Worm (Caenorhabditis elegans) whole organism, L2 larva: ENCODE results near the gene irld-29.
"Not testable (repeated sequence)": the region's sequence is repeated elsewhere in the genome, so short reads cannot be mapped to it uniquely, and the experiment has no call there.

Source experiments
- C34F6.9 ChIP-seq: fragments of 150-350 bp; optimal IDR thresholded peaks from 2 replicates; lab custom pipeline; 2014; ENCODE audit warnings: missing biosample characterization, missing genetic modification characterization
- Y55F3AM.14 ChIP-seq: fragments of 200-800 bp; sonication (Bioruptor generic); optimal IDR thresholded peaks from 2 replicates; lab custom pipeline; 2018; ENCODE audit warnings: mild to moderate bottlenecking, missing genetic modification characterization, missing compliant biosample characterization
- ZK546.5 ChIP-seq: sonication (generic microtip); optimal IDR thresholded peaks from 2 replicates; lab custom pipeline; 2017; ENCODE audit warnings: missing biosample characterization, missing genetic modification characterization
- aly-2 ChIP-seq: fragments of 150-350 bp; optimal IDR thresholded peaks from 2 replicates; lab custom pipeline; 2014; ENCODE audit warnings: missing biosample characterization, missing genetic modification characterization
- ama-1 ChIP-seq: fragments of 150-350 bp; optimal IDR thresholded peaks from 2 replicates; lab custom pipeline; 2018; ENCODE audit warnings: inconsistent platforms
- blmp-1 ChIP-seq: sonication (generic microtip); optimal IDR thresholded peaks from 2 replicates; lab custom pipeline; 2017; ENCODE audit warnings: missing genetic modification characterization, mild to moderate bottlenecking, missing compliant biosample characterization, antibody characterized with exemption, moderate library complexity; ENCODE audit not compliant: insufficient read depth
- ceh-16 ChIP-seq: fragments of 150-350 bp; optimal IDR thresholded peaks from 2 replicates; lab custom pipeline; 2014; ENCODE audit warnings: missing biosample characterization, missing genetic modification characterization
- ceh-82 ChIP-seq: fragments of 150-350 bp; optimal IDR thresholded peaks from 2 replicates; lab custom pipeline; 2014; ENCODE audit warnings: missing biosample characterization, missing genetic modification characterization
- dmd-4 ChIP-seq: sonication (generic microtip); optimal IDR thresholded peaks from 2 replicates; lab custom pipeline; 2017; ENCODE audit warnings: missing biosample characterization, missing genetic modification characterization
- egl-27 ChIP-seq: sonication (generic microtip); optimal IDR thresholded peaks from 3 replicates; lab custom pipeline; 2017; ENCODE audit warnings: missing biosample characterization, missing genetic modification reagents, missing genetic modification characterization
- elt-1 ChIP-seq: fragments of 150-350 bp; optimal IDR thresholded peaks from 2 replicates; lab custom pipeline; 2014; ENCODE audit warnings: missing biosample characterization, missing genetic modification characterization
- elt-3 ChIP-seq: sonication (generic microtip); optimal IDR thresholded peaks from 2 replicates; lab custom pipeline; 2017; ENCODE audit warnings: missing biosample characterization, missing genetic modification characterization
- lin-11 ChIP-seq: fragments of 150-350 bp; sonication (generic microtip); optimal IDR thresholded peaks from 2 replicates; lab custom pipeline; 2014; ENCODE audit warnings: missing biosample characterization, missing genetic modification characterization, inconsistent platforms, mixed read lengths
- lin-13 ChIP-seq: fragments of 150-350 bp; optimal IDR thresholded peaks from 2 replicates; lab custom pipeline; 2014; ENCODE audit warnings: missing biosample characterization, missing genetic modification reagents, missing genetic modification characterization
- lin-39 ChIP-seq: fragments of 150-350 bp; optimal IDR thresholded peaks from 2 replicates; lab custom pipeline; 2014; ENCODE audit warnings: missing biosample characterization, missing genetic modification reagents, missing genetic modification characterization
- mab-5 ChIP-seq: fragments of 150-350 bp; optimal IDR thresholded peaks from 2 replicates; lab custom pipeline; 2014; ENCODE audit warnings: missing biosample characterization, missing genetic modification characterization
- mbf-1 ChIP-seq: sonication (generic microtip); optimal IDR thresholded peaks from 2 replicates; lab custom pipeline; 2017; ENCODE audit warnings: missing biosample characterization, missing genetic modification characterization
- nhr-11 ChIP-seq: fragments of 150-350 bp; optimal IDR thresholded peaks from 2 replicates; lab custom pipeline; 2014; ENCODE audit warnings: missing biosample characterization, missing genetic modification characterization
- nhr-12 ChIP-seq: fragments of 150-350 bp; optimal IDR thresholded peaks from 2 replicates; lab custom pipeline; 2014; ENCODE audit warnings: missing biosample characterization, missing genetic modification characterization
- nhr-129 ChIP-seq: fragments of 150-350 bp; optimal IDR thresholded peaks from 2 replicates; lab custom pipeline; 2014; ENCODE audit warnings: missing biosample characterization, missing genetic modification characterization
- nhr-21 ChIP-seq: fragments of 150-350 bp; optimal IDR thresholded peaks from 2 replicates; lab custom pipeline; 2014; ENCODE audit warnings: missing biosample characterization, missing genetic modification characterization
- nhr-23 ChIP-seq: fragments of 150-350 bp; optimal IDR thresholded peaks from 2 replicates; lab custom pipeline; 2014; ENCODE audit warnings: missing biosample characterization, missing genetic modification reagents, missing genetic modification characterization
- nhr-237 ChIP-seq: fragments of 150-350 bp; optimal IDR thresholded peaks from 2 replicates; lab custom pipeline; 2014; ENCODE audit warnings: missing biosample characterization, missing genetic modification characterization
- nhr-77 ChIP-seq: fragments of 150-350 bp; optimal IDR thresholded peaks from 2 replicates; lab custom pipeline; 2014; ENCODE audit warnings: missing biosample characterization, missing genetic modification characterization
- sma-3 ChIP-seq: sonication (generic microtip); optimal IDR thresholded peaks from 2 replicates; lab custom pipeline; 2016; ENCODE audit warnings: missing genetic modification reagents, missing genetic modification characterization, missing compliant biosample characterization
- sma-9 ChIP-seq, 2 experiments: fragments of 150-350 bp in 1 of 2; sonication (generic microtip) in 1 of 2; optimal IDR thresholded peaks; 2 replicates each; lab custom pipeline; 2014 to 2016; ENCODE audit warnings: missing genetic modification characterization in 2 of 2, mild to moderate bottlenecking in 1 of 2, missing biosample characterization in 1 of 2, missing compliant biosample characterization in 1 of 2, missing genetic modification reagents in 1 of 2, moderate library complexity in 1 of 2
- snpc-4 ChIP-seq: fragments of 150-350 bp; optimal IDR thresholded peaks from 2 replicates; lab custom pipeline; 2014; ENCODE audit warnings: missing biosample characterization, missing genetic modification characterization
- unc-39 ChIP-seq: fragments of 150-350 bp; optimal IDR thresholded peaks from 2 replicates; lab custom pipeline; 2014; ENCODE audit warnings: missing biosample characterization, missing genetic modification characterization
- unc-55 ChIP-seq: fragments of 150-350 bp; sonication (generic microtip); optimal IDR thresholded peaks from 3 replicates; lab custom pipeline; 2014; ENCODE audit warnings: missing biosample characterization, missing genetic modification reagents, missing genetic modification characterization
- unc-62 ChIP-seq: fragments of 150-350 bp; optimal IDR thresholded peaks from 2 replicates; lab custom pipeline; 2014; ENCODE audit warnings: missing biosample characterization, missing genetic modification reagents, missing genetic modification characterization
- zag-1 ChIP-seq: fragments of 150-350 bp; optimal IDR thresholded peaks from 2 replicates; lab custom pipeline; 2014; ENCODE audit warnings: missing biosample characterization, missing genetic modification characterization
- ztf-1 ChIP-seq: fragments of 200-800 bp; sonication (Bioruptor generic); conservative IDR thresholded peaks from 2 replicates; pipeline ENCODE4 v1.3.6; 2022; ENCODE audit warnings: missing genetic modification characterization, missing compliant biosample characterization
- ztf-4 ChIP-seq: fragments of 150-350 bp; optimal IDR thresholded peaks from 2 replicates; lab custom pipeline; 2014; ENCODE audit warnings: missing biosample characterization, missing genetic modification characterization

irld-29 gene

ce11 chrV:2338538-2338937, at the start of gene irld-29:
Gene irld-29, minus strand, starts transcription at chrV:2338638.
- TF ChIP-seq dmd-4 (no peak), ceh-16 (no peak), ztf-1 (no peak), aly-2 (tag; lab: Kevin White, UChicago) (no peak), elt-3 (tag; lab: Kevin White, UChicago) (no peak)

- TF ChIP-seq lin-13 (GFP tag; lab: Kevin White, UChicago), result no peak
- no peak for TF ChIP-seq ama-1 (lab: Kevin White, UChicago)
- no peak for TF ChIP-seq unc-39 (tag; lab: Kevin White, UChicago)
- TF ChIP-seq mab-5 (tag; lab: Kevin White, UChicago), result no peak
- TF ChIP-seq ztf-1, result no peak
- no peak for TF ChIP-seq ceh-16
- no peak for TF ChIP-seq egl-27 (tag; lab: Kevin White, UChicago)
- no peak for TF ChIP-seq elt-1 (tag; lab: Kevin White, UChicago)
- no peak for TF ChIP-seq nhr-23 (tag; lab: Kevin White, UChicago)
Measured at ce11 chrV:2343572-2343971, 5.1 kb upstream of the irld-29 start.

ce11 chrV:2342083-2342482, 3.6 kb upstream of the irld-29 start:
- TF ChIP-seq ceh-16 (no peak), egl-27 (tag; lab: Kevin White, UChicago) (no peak), lin-39 (no peak), mab-5 (tag; lab: Kevin White, UChicago) (no peak), nhr-11 (tag; lab: Kevin White, UChicago) (no peak), lin-13 (GFP tag; lab: Kevin White, UChicago) (no peak), sma-9 (GFP tag; optimal IDR thresholded peaks at IDR 0.05; lab: Kevin White, UChicago) (no peak), sma-9 (tag; optimal IDR thresholded peaks at IDR 0.05; lab: Kevin White, UChicago) (no peak), ztf-4 (tag; lab: Kevin White, UChicago) (no peak), zag-1 (tag; lab: Kevin White, UChicago) (no peak), unc-55 (GFP tag; lab: Kevin White, UChicago) (no peak)

ce11 chrV:2341285-2341684, 2.8 kb upstream of the irld-29 start, which contains the start of gene irld-30:
Gene irld-30, minus strand, starts transcription at chrV:2341385.
- no peak for TF ChIP-seq blmp-1
- no peak for TF ChIP-seq ZK546.5 (tag; lab: Kevin White, UChicago)
- TF ChIP-seq lin-11 (tag; lab: Kevin White, UChicago), result no peak
- no peak for TF ChIP-seq ceh-82 (tag; lab: Kevin White, UChicago)
- TF ChIP-seq nhr-12 (tag; lab: Kevin White, UChicago), result no peak
- no peak for TF ChIP-seq snpc-4 (tag; lab: Kevin White, UChicago)

- TF ChIP-seq nhr-129 (no peak), nhr-77 (tag; lab: Kevin White, UChicago) (no peak), C34F6.9 (no peak), nhr-12 (tag; lab: Kevin White, UChicago) (no peak), lin-13 (GFP tag; lab: Kevin White, UChicago) (no peak), lin-39 (no peak), lin-11 (tag; lab: Kevin White, UChicago) (no peak), dmd-4 (no peak), sma-3 (GFP tag; lab: Kevin White, UChicago) (no peak), unc-55 (GFP tag; lab: Kevin White, UChicago) (no peak), ama-1 (lab: Kevin White, UChicago) (no peak), zag-1 (tag; lab: Kevin White, UChicago) (no peak), blmp-1 (no peak), snpc-4 (tag; lab: Kevin White, UChicago) (no peak), mbf-1 (tag; lab: Kevin White, UChicago) (no peak), unc-62 (GFP tag; lab: Kevin White, UChicago) (no peak), sma-9 (GFP tag; optimal IDR thresholded peaks at IDR 0.05; lab: Kevin White, UChicago) (no peak), sma-9 (tag; optimal IDR thresholded peaks at IDR 0.05; lab: Kevin White, UChicago) (no peak), Y55F3AM.14 (GFP tag; lab: Kevin White, UChicago) (no peak), unc-39 (tag; lab: Kevin White, UChicago) (no peak)
Measured at ce11 chrV:2336151-2336550, 2.3 kb downstream of the irld-29 start, which contains the start of gene irld-28. Gene irld-28, minus strand, starts transcription at chrV:2336251.

ce11 chrV:2331616-2332015, 6.8 kb downstream of the irld-29 start, which contains the start of gene irld-32:
Gene irld-32, plus strand, starts transcription at chrV:2331916.
- TF ChIP-seq nhr-237, nhr-21, elt-3 (tag; lab: Kevin White, UChicago): not testable (repeated sequence)
